Worm (Caenorhabditis elegans) whole organism, L1 larva: ENCODE results near the gene C33F10.4.

Experiments
- C16A3.4 ChIP-seq: fragments of 150-350 bp; optimal IDR thresholded peaks from 2 replicates; lab custom pipeline; 2014; ENCODE audit warnings: missing biosample characterization, missing genetic modification characterization
- F16B12.6 ChIP-seq: fragments of 150-350 bp; optimal IDR thresholded peaks from 2 replicates; lab custom pipeline; 2014; ENCODE audit warnings: missing biosample characterization, missing genetic modification characterization
- aha-1 ChIP-seq: fragments of 150-350 bp; optimal IDR thresholded peaks from 2 replicates; lab custom pipeline; 2014; ENCODE audit warnings: missing biosample characterization, missing genetic modification characterization
- aly-2 ChIP-seq: fragments of 150-350 bp; optimal IDR thresholded peaks from 2 replicates; lab custom pipeline; 2014; ENCODE audit warnings: missing biosample characterization, missing genetic modification characterization
- ama-1 ChIP-seq: fragments of 150-350 bp; optimal IDR thresholded peaks from 2 replicates; lab custom pipeline; 2014
- ceh-63 ChIP-seq: fragments of 200-800 bp; sonication (Bioruptor generic); optimal IDR thresholded peaks from 2 replicates; lab custom pipeline; 2018; ENCODE audit warnings: mild to moderate bottlenecking, missing genetic modification characterization, missing compliant biosample characterization
- ceh-88 ChIP-seq: fragments of 200-800 bp; sonication (Bioruptor generic); IDR thresholded peaks from 2 replicates; pipeline ENCODE4 v1.3.6; 2022; ENCODE audit warnings: missing genetic modification characterization, missing compliant biosample characterization
- ceh-90 ChIP-seq: sonication (generic microtip); optimal IDR thresholded peaks from 2 replicates; lab custom pipeline; 2016; ENCODE audit warnings: missing genetic modification characterization, missing compliant biosample characterization
- ces-1 ChIP-seq: fragments of 150-350 bp; optimal IDR thresholded peaks from 2 replicates; lab custom pipeline; 2014; ENCODE audit warnings: missing biosample characterization, missing genetic modification reagents, missing genetic modification characterization
- dsc-1 ChIP-seq: sonication (generic microtip); optimal IDR thresholded peaks from 2 replicates; lab custom pipeline; 2016; ENCODE audit warnings: mild to moderate bottlenecking, missing genetic modification characterization, missing compliant biosample characterization
- efl-3 ChIP-seq: fragments of 200-800 bp; sonication (Bioruptor generic); optimal IDR thresholded peaks from 2 replicates; lab custom pipeline; 2018; ENCODE audit warnings: mild to moderate bottlenecking, missing genetic modification characterization, missing compliant biosample characterization
- egl-13 ChIP-seq: sonication (generic microtip); optimal IDR thresholded peaks from 2 replicates; lab custom pipeline; 2016; ENCODE audit warnings: missing genotype, missing genetic modification reagents, missing genetic modification characterization, missing compliant biosample characterization
- elt-2 ChIP-seq: sonication (generic microtip); optimal IDR thresholded peaks from 2 replicates; lab custom pipeline; 2016; ENCODE audit warnings: missing genetic modification characterization, mild to moderate bottlenecking, inconsistent platforms, missing compliant biosample characterization, missing genetic modification reagents
- ets-5 ChIP-seq: fragments of 200-800 bp; sonication (Bioruptor generic); IDR thresholded peaks from 2 replicates; pipeline ENCODE4 v1.3.6; 2022; ENCODE audit warnings: missing genetic modification characterization, missing compliant biosample characterization
- fkh-10 ChIP-seq: sonication (generic microtip); optimal IDR thresholded peaks from 2 replicates; lab custom pipeline; 2017; ENCODE audit warnings: missing biosample characterization, missing genetic modification reagents, missing genetic modification characterization
- fkh-8 ChIP-seq: sonication (generic microtip); optimal IDR thresholded peaks from 2 replicates; lab custom pipeline; 2016; ENCODE audit warnings: mild to moderate bottlenecking, missing genetic modification characterization, missing compliant biosample characterization
- grh-1 ChIP-seq: fragments of 200-800 bp; sonication (Bioruptor generic); IDR thresholded peaks from 2 replicates; pipeline ENCODE4 v1.3.6; 2022; ENCODE audit warnings: missing genetic modification reagents, missing genetic modification characterization, missing compliant biosample characterization
- hpl-2 ChIP-seq: fragments of 150-350 bp; optimal IDR thresholded peaks from 2 replicates; lab custom pipeline; 2014; ENCODE audit warnings: missing biosample characterization, missing genetic modification reagents, missing genetic modification characterization
- lin-14 ChIP-seq: fragments of 200-800 bp; sonication (Bioruptor generic); optimal IDR thresholded peaks from 2 replicates; lab custom pipeline; 2018; ENCODE audit warnings: mild to moderate bottlenecking, missing genetic modification characterization, moderate library complexity, missing compliant biosample characterization
- lin-15B ChIP-seq: fragments of 150-350 bp; sonication (generic microtip); optimal IDR thresholded peaks from 3 replicates; lab custom pipeline; 2014; ENCODE audit warnings: missing biosample characterization, missing genetic modification characterization
- lin-35 ChIP-seq, 2 experiments: fragments of 150-350 bp; optimal IDR thresholded peaks; 2 replicates each; lab custom pipeline; 2014; ENCODE audit warnings: missing biosample characterization in 2 of 2, missing genetic modification characterization in 2 of 2, missing genetic modification reagents in 2 of 2
- lin-39 ChIP-seq: fragments of 150-350 bp; optimal IDR thresholded peaks from 2 replicates; lab custom pipeline; 2014; ENCODE audit warnings: missing biosample characterization, missing genetic modification reagents, missing genetic modification characterization
- lir-3 ChIP-seq: sonication (generic microtip); optimal IDR thresholded peaks from 2 replicates; lab custom pipeline; 2016; ENCODE audit warnings: mild to moderate bottlenecking, missing genetic modification characterization, moderate library complexity, missing compliant biosample characterization; ENCODE audit not compliant: poor library complexity
- lsy-2 ChIP-seq, 2 experiments: fragments of 150-350 bp; optimal IDR thresholded peaks; 2 replicates each; lab custom pipeline; 2014; ENCODE audit warnings: missing biosample characterization in 2 of 2, missing genetic modification characterization in 2 of 2
- mdl-1 ChIP-seq, 2 experiments: fragments of 150-350 bp; optimal IDR thresholded peaks; 2 replicates each; lab custom pipeline; 2014 to 2017; ENCODE audit warnings: missing biosample characterization in 2 of 2, missing genetic modification characterization in 2 of 2, inconsistent platforms in 1 of 2
- mep-1 ChIP-seq: fragments of 150-350 bp; optimal IDR thresholded peaks from 2 replicates; lab custom pipeline; 2014; ENCODE audit warnings: missing biosample characterization, missing genetic modification characterization
- nhr-12 ChIP-seq: sonication (generic microtip); optimal IDR thresholded peaks from 2 replicates; lab custom pipeline; 2017; ENCODE audit warnings: missing biosample characterization, missing genetic modification characterization
- nhr-237 ChIP-seq: fragments of 150-350 bp; optimal IDR thresholded peaks from 2 replicates; lab custom pipeline; 2014; ENCODE audit warnings: missing biosample characterization, missing genetic modification characterization
- nhr-28 ChIP-seq: fragments of 150-350 bp; optimal IDR thresholded peaks from 2 replicates; lab custom pipeline; 2014; ENCODE audit warnings: missing biosample characterization, missing genetic modification characterization
- nhr-47 ChIP-seq: sonication (generic microtip); optimal IDR thresholded peaks from 2 replicates; lab custom pipeline; 2016; ENCODE audit warnings: mild to moderate bottlenecking, missing genetic modification characterization, moderate library complexity, missing compliant biosample characterization
- nhr-76 ChIP-seq: sonication (generic microtip); optimal IDR thresholded peaks from 2 replicates; lab custom pipeline; 2017; ENCODE audit warnings: missing biosample characterization, missing genetic modification characterization
- nhr-85 ChIP-seq: sonication (generic microtip); peaks from one replicate; lab custom pipeline; 2016; ENCODE audit warnings: missing genetic modification characterization, inconsistent platforms, missing compliant biosample characterization
- pag-3 ChIP-seq: sonication (generic microtip); optimal IDR thresholded peaks from 2 replicates; lab custom pipeline; 2017; ENCODE audit warnings: missing genetic modification characterization, mild to moderate bottlenecking, missing compliant biosample characterization, antibody characterized with exemption, borderline replicate concordance; ENCODE audit not compliant: insufficient read depth
- pax-3 ChIP-seq: fragments of 200-800 bp; sonication (Bioruptor generic); optimal IDR thresholded peaks from 2 replicates; lab custom pipeline; 2018; ENCODE audit warnings: mild to moderate bottlenecking, missing genetic modification characterization, moderate library complexity, missing compliant biosample characterization
- rnt-1 ChIP-seq: sonication (generic microtip); optimal IDR thresholded peaks from 2 replicates; lab custom pipeline; 2016; ENCODE audit warnings: mild to moderate bottlenecking, missing genetic modification characterization, moderate library complexity, missing compliant biosample characterization
- snu-23 ChIP-seq: sonication (generic microtip); optimal IDR thresholded peaks from 2 replicates; lab custom pipeline; 2016; ENCODE audit warnings: missing genetic modification characterization, missing compliant biosample characterization
- sox-4 ChIP-seq: sonication (generic microtip); optimal IDR thresholded peaks from 2 replicates; lab custom pipeline; 2016; ENCODE audit warnings: missing genetic modification characterization, missing compliant biosample characterization
- swsn-7 ChIP-seq: sonication (generic microtip); optimal IDR thresholded peaks from 2 replicates; lab custom pipeline; 2016; ENCODE audit warnings: missing genetic modification characterization, missing compliant biosample characterization
- tbx-2 ChIP-seq: sonication (generic microtip); optimal IDR thresholded peaks from 2 replicates; lab custom pipeline; 2016; ENCODE audit warnings: missing genetic modification characterization, missing compliant biosample characterization
- tlp-1 ChIP-seq: fragments of 150-350 bp; optimal IDR thresholded peaks from 2 replicates; lab custom pipeline; 2014; ENCODE audit warnings: missing biosample characterization, missing genetic modification characterization
- unc-86 ChIP-seq: sonication (generic microtip); optimal IDR thresholded peaks from 2 replicates; lab custom pipeline; 2016; ENCODE audit warnings: missing genetic modification characterization, missing compliant biosample characterization
- unc-98 ChIP-seq: fragments of 200-800 bp; sonication (Bioruptor generic); IDR thresholded peaks from 2 replicates; pipeline ENCODE4 v1.3.6; 2022; ENCODE audit warnings: missing genetic modification characterization, missing compliant biosample characterization
- vab-15 ChIP-seq: sonication (generic microtip); optimal IDR thresholded peaks from 2 replicates; lab custom pipeline; 2017; ENCODE audit warnings: missing genotype, mild to moderate bottlenecking, missing genetic modification characterization, missing compliant biosample characterization
- xbp-1 ChIP-seq: sonication (generic microtip); optimal IDR thresholded peaks from 2 replicates; lab custom pipeline; 2016; ENCODE audit warnings: missing genetic modification characterization, missing compliant biosample characterization
- ztf-11 ChIP-seq, 2 experiments: sonication (generic microtip); optimal IDR thresholded peaks; 2 replicates each; lab custom pipeline; 2016 to 2017; ENCODE audit warnings: missing genetic modification characterization in 2 of 2, missing biosample characterization in 1 of 2, missing compliant biosample characterization in 1 of 2

C33F10.4 gene

ce11 chrII:4791272-4791671, 4.3 kb upstream of the C33F10.4 start, which contains the start of gene F26G1.1 (continued):
- TF ChIP-seq lin-15B (tag; lab: Kevin White, UChicago) = no peak
- TF ChIP-seq ets-5 (GFP tag; lab: Robert Waterston, UW) = no peak
- TF ChIP-seq sox-4 (tag; lab: Kevin White, UChicago) = peak; percentile 84
- no peak for TF ChIP-seq ama-1
- TF ChIP-seq egl-13 (tag; lab: Kevin White, UChicago) = peak; percentile 92
- TF ChIP-seq aly-2 (tag; lab: Kevin White, UChicago) = no peak
- TF ChIP-seq ceh-88 (GFP tag; lab: Robert Waterston, UW) = peak; percentile 35; the same call in 1 of the 2 replicates
- no peak for TF ChIP-seq ces-1 (GFP tag; lab: Kevin White, UChicago)
- TF ChIP-seq dsc-1 = peak; percentile 90
- TF ChIP-seq unc-86 (tag; lab: Kevin White, UChicago) = peak; percentile 69
- peak; percentile 50 for TF ChIP-seq F16B12.6
- TF ChIP-seq lsy-2 (tag; optimal IDR thresholded peaks at IDR 0.05; lab: Kevin White, UChicago) = peak; percentile 67 to 74
- peak; percentile 90 for TF ChIP-seq pax-3 (tag; lab: Kevin White, UChicago)
- peak; percentile 27 for TF ChIP-seq efl-3
- peak; percentile 95 for TF ChIP-seq lir-3 (tag; lab: Kevin White, UChicago)
- no peak for TF ChIP-seq hpl-2 (GFP tag; lab: Kevin White, UChicago)
- TF ChIP-seq lin-35 (GFP tag; optimal IDR thresholded peaks at IDR 0.05; lab: Kevin White, UChicago) = peak; percentile 90 to 95
- TF ChIP-seq nhr-85 (tag; lab: Kevin White, UChicago) = peak; percentile 90
- no peak for TF ChIP-seq tlp-1
- no peak for TF ChIP-seq ceh-63
- TF ChIP-seq xbp-1 = peak; percentile 78
- no peak for TF ChIP-seq nhr-28 (tag; lab: Kevin White, UChicago)
- peak; percentile 66 for TF ChIP-seq snu-23 (GFP tag; lab: Kevin White, UChicago)
- TF ChIP-seq nhr-47 = peak; percentile 89
- peak; percentile 92 for TF ChIP-seq elt-2 (tag; lab: Kevin White, UChicago)
- peak; percentile 89 for TF ChIP-seq tbx-2 (tag; lab: Kevin White, UChicago)
- peak; percentile 98 for TF ChIP-seq rnt-1 (tag; lab: Kevin White, UChicago)
- TF ChIP-seq fkh-8 (tag; lab: Kevin White, UChicago) = peak; percentile 64
- TF ChIP-seq swsn-7 (tag; lab: Kevin White, UChicago) = peak; percentile 78
- peak; percentile 82 for TF ChIP-seq unc-98 (GFP tag; lab: Robert Waterston, UW)
- TF ChIP-seq nhr-237 (tag; lab: Kevin White, UChicago) = no peak
- peak; percentile 98 for TF ChIP-seq ceh-90
- TF ChIP-seq lin-39 (tag; lab: Kevin White, UChicago) = peak; percentile 47
- TF ChIP-seq C16A3.4 (tag; lab: Kevin White, UChicago) = peak; percentile 12
- no peak for TF ChIP-seq fkh-10 (GFP tag; lab: Kevin White, UChicago)
- TF ChIP-seq pag-3 = no peak
- no peak for TF ChIP-seq vab-15
- no peak for TF ChIP-seq mep-1 (tag; lab: Kevin White, UChicago)
- TF ChIP-seq ztf-11 (tag; optimal IDR thresholded peaks at IDR 0.05; lab: Kevin White, UChicago) = peak in 1 of 2 experiments; percentile 94
- no peak for TF ChIP-seq aha-1 (tag; lab: Kevin White, UChicago)
- TF ChIP-seq grh-1 (GFP tag; lab: Robert Waterston, UW) = peak; percentile 79
- TF ChIP-seq lin-14 (GFP tag; lab: Kevin White, UChicago) = peak; percentile 65
- peak in 1 of 2 experiments; percentile 50 for TF ChIP-seq mdl-1 (tag; optimal IDR thresholded peaks at IDR 0.05; lab: Kevin White, UChicago)
- no peak for TF ChIP-seq nhr-76 (tag; lab: Kevin White, UChicago)
- no peak for TF ChIP-seq nhr-12 (tag; lab: Kevin White, UChicago)
- TF ChIP-seq, all 84 proteins: peak for 52
